Worm (Caenorhabditis elegans) whole organism, L1 larva: ENCODE measurements around the gene F32D8.13.

Experiments
- C16A3.4 ChIP-seq: fragments of 150-350 bp; optimal IDR thresholded peaks from 2 replicates; lab custom pipeline; 2014; ENCODE audit warnings: missing biosample characterization, missing genetic modification characterization
- C34B4.2 ChIP-seq: sonication (generic microtip); optimal IDR thresholded peaks from 2 replicates; lab custom pipeline; 2017; ENCODE audit warnings: mild to moderate bottlenecking, missing genetic modification characterization, missing compliant biosample characterization
- Y116A8C.19 ChIP-seq: sonication (generic microtip); optimal IDR thresholded peaks from 2 replicates; lab custom pipeline; 2016; ENCODE audit warnings: missing compliant biosample characterization, missing genetic modification characterization, borderline replicate concordance
- aha-1 ChIP-seq: fragments of 150-350 bp; optimal IDR thresholded peaks from 2 replicates; lab custom pipeline; 2014; ENCODE audit warnings: missing biosample characterization, missing genetic modification characterization
- alr-1 ChIP-seq: fragments of 200-800 bp; sonication (Bioruptor generic); optimal IDR thresholded peaks from 2 replicates; lab custom pipeline; 2018; ENCODE audit warnings: borderline replicate concordance, mild to moderate bottlenecking, missing genetic modification characterization, missing compliant biosample characterization
- aly-2 ChIP-seq: fragments of 150-350 bp; optimal IDR thresholded peaks from 2 replicates; lab custom pipeline; 2014; ENCODE audit warnings: missing biosample characterization, missing genetic modification characterization
- ama-1 ChIP-seq: fragments of 150-350 bp; optimal IDR thresholded peaks from 2 replicates; lab custom pipeline; 2014
- blmp-1 ChIP-seq: fragments of 150-350 bp; optimal IDR thresholded peaks from 2 replicates; lab custom pipeline; 2014; ENCODE audit warnings: missing biosample characterization, missing genetic modification characterization
- ceh-8 ChIP-seq: fragments of 200-800 bp; sonication (Bioruptor generic); optimal IDR thresholded peaks from 2 replicates; lab custom pipeline; 2018; ENCODE audit warnings: mild to moderate bottlenecking, missing genetic modification characterization, moderate library complexity, missing compliant biosample characterization
- ceh-90 ChIP-seq: sonication (generic microtip); optimal IDR thresholded peaks from 2 replicates; lab custom pipeline; 2016; ENCODE audit warnings: missing genetic modification characterization, missing compliant biosample characterization
- ces-1 ChIP-seq: fragments of 150-350 bp; optimal IDR thresholded peaks from 2 replicates; lab custom pipeline; 2014; ENCODE audit warnings: missing biosample characterization, missing genetic modification reagents, missing genetic modification characterization
- dpl-1 ChIP-seq, 3 experiments: fragments of 150-350 bp in 2 of 3; sonication (generic microtip) in 1 of 3; optimal IDR thresholded peaks; 2 replicates each; lab custom pipeline; 2014 to 2017; ENCODE audit warnings: missing biosample characterization in 3 of 3, missing genetic modification characterization in 3 of 3, missing genetic modification reagents in 3 of 3
- dsc-1 ChIP-seq: sonication (generic microtip); optimal IDR thresholded peaks from 2 replicates; lab custom pipeline; 2016; ENCODE audit warnings: mild to moderate bottlenecking, missing genetic modification characterization, missing compliant biosample characterization
- efl-3 ChIP-seq: fragments of 200-800 bp; sonication (Bioruptor generic); optimal IDR thresholded peaks from 2 replicates; lab custom pipeline; 2018; ENCODE audit warnings: mild to moderate bottlenecking, missing genetic modification characterization, missing compliant biosample characterization
- egl-27 ChIP-seq, 2 experiments: fragments of 150-350 bp in 1 of 2; sonication (generic microtip); optimal IDR thresholded peaks; 3 replicates each; lab custom pipeline; 2017 to 2018; ENCODE audit warnings: missing biosample characterization in 2 of 2, missing genetic modification characterization in 2 of 2, missing genetic modification reagents in 2 of 2
- elt-2 ChIP-seq: sonication (generic microtip); optimal IDR thresholded peaks from 2 replicates; lab custom pipeline; 2016; ENCODE audit warnings: missing genetic modification characterization, mild to moderate bottlenecking, inconsistent platforms, missing compliant biosample characterization, missing genetic modification reagents
- ets-5 ChIP-seq: fragments of 200-800 bp; sonication (Bioruptor generic); IDR thresholded peaks from 2 replicates; pipeline ENCODE4 v1.3.6; 2022; ENCODE audit warnings: missing genetic modification characterization, missing compliant biosample characterization
- grh-1 ChIP-seq: fragments of 200-800 bp; sonication (Bioruptor generic); IDR thresholded peaks from 2 replicates; pipeline ENCODE4 v1.3.6; 2022; ENCODE audit warnings: missing genetic modification reagents, missing genetic modification characterization, missing compliant biosample characterization
- hlh-4 ChIP-seq: sonication (generic microtip); optimal IDR thresholded peaks from 2 replicates; lab custom pipeline; 2016; ENCODE audit warnings: mild to moderate bottlenecking, missing genetic modification characterization, missing compliant biosample characterization
- hpl-2 ChIP-seq: fragments of 150-350 bp; optimal IDR thresholded peaks from 2 replicates; lab custom pipeline; 2014; ENCODE audit warnings: missing biosample characterization, missing genetic modification reagents, missing genetic modification characterization
- jun-1 ChIP-seq: fragments of 150-350 bp; optimal IDR thresholded peaks from 2 replicates; lab custom pipeline; 2014; ENCODE audit warnings: missing biosample characterization, missing genetic modification reagents, missing genetic modification characterization
- lin-13 ChIP-seq: fragments of 150-350 bp; optimal IDR thresholded peaks from 2 replicates; lab custom pipeline; 2014; ENCODE audit warnings: missing biosample characterization, missing genetic modification reagents, missing genetic modification characterization
- lin-14 ChIP-seq: fragments of 200-800 bp; sonication (Bioruptor generic); optimal IDR thresholded peaks from 2 replicates; lab custom pipeline; 2018; ENCODE audit warnings: mild to moderate bottlenecking, missing genetic modification characterization, moderate library complexity, missing compliant biosample characterization
- lin-39 ChIP-seq: fragments of 150-350 bp; optimal IDR thresholded peaks from 2 replicates; lab custom pipeline; 2014; ENCODE audit warnings: missing biosample characterization, missing genetic modification reagents, missing genetic modification characterization
- lsy-2 ChIP-seq, 2 experiments: fragments of 150-350 bp; optimal IDR thresholded peaks; 2 replicates each; lab custom pipeline; 2014; ENCODE audit warnings: missing biosample characterization in 2 of 2, missing genetic modification characterization in 2 of 2
- mdl-1 ChIP-seq, 2 experiments: fragments of 150-350 bp; optimal IDR thresholded peaks; 2 replicates each; lab custom pipeline; 2014 to 2017; ENCODE audit warnings: missing biosample characterization in 2 of 2, missing genetic modification characterization in 2 of 2, inconsistent platforms in 1 of 2
- mef-2 ChIP-seq: fragments of 150-350 bp; optimal IDR thresholded peaks from 2 replicates; lab custom pipeline; 2014; ENCODE audit warnings: missing biosample characterization, missing genetic modification characterization
- mep-1 ChIP-seq: fragments of 150-350 bp; optimal IDR thresholded peaks from 2 replicates; lab custom pipeline; 2014; ENCODE audit warnings: missing biosample characterization, missing genetic modification characterization
- nhr-12 ChIP-seq: sonication (generic microtip); optimal IDR thresholded peaks from 2 replicates; lab custom pipeline; 2017; ENCODE audit warnings: missing biosample characterization, missing genetic modification characterization
- nhr-20 ChIP-seq: sonication (generic microtip); optimal IDR thresholded peaks from 2 replicates; lab custom pipeline; 2016; ENCODE audit warnings: mild to moderate bottlenecking, missing genetic modification characterization, missing compliant biosample characterization
- nhr-28 ChIP-seq: fragments of 150-350 bp; optimal IDR thresholded peaks from 2 replicates; lab custom pipeline; 2014; ENCODE audit warnings: missing biosample characterization, missing genetic modification characterization
- nhr-71 ChIP-seq: sonication (generic microtip); optimal IDR thresholded peaks from 2 replicates; lab custom pipeline; 2016; ENCODE audit warnings: mild to moderate bottlenecking, missing genetic modification characterization, moderate library complexity, missing compliant biosample characterization
- nhr-77 ChIP-seq: fragments of 150-350 bp; optimal IDR thresholded peaks from 2 replicates; lab custom pipeline; 2014; ENCODE audit warnings: missing biosample characterization, missing genetic modification characterization
- nhr-85 ChIP-seq: sonication (generic microtip); peaks from one replicate; lab custom pipeline; 2016; ENCODE audit warnings: missing genetic modification characterization, inconsistent platforms, missing compliant biosample characterization
- nhr-90 ChIP-seq: sonication (generic microtip); optimal IDR thresholded peaks from 2 replicates; lab custom pipeline; 2016; ENCODE audit warnings: mild to moderate bottlenecking, missing genetic modification characterization, missing compliant biosample characterization; ENCODE audit not compliant: poor library complexity
- pag-3 ChIP-seq: sonication (generic microtip); optimal IDR thresholded peaks from 2 replicates; lab custom pipeline; 2017; ENCODE audit warnings: missing genetic modification characterization, mild to moderate bottlenecking, missing compliant biosample characterization, antibody characterized with exemption, borderline replicate concordance; ENCODE audit not compliant: insufficient read depth
- pax-3 ChIP-seq: fragments of 200-800 bp; sonication (Bioruptor generic); optimal IDR thresholded peaks from 2 replicates; lab custom pipeline; 2018; ENCODE audit warnings: mild to moderate bottlenecking, missing genetic modification characterization, moderate library complexity, missing compliant biosample characterization
- pqm-1 ChIP-seq: sonication (generic microtip); optimal IDR thresholded peaks from 3 replicates; lab custom pipeline; 2017; ENCODE audit warnings: missing biosample characterization, missing genetic modification characterization
- rnt-1 ChIP-seq: sonication (generic microtip); optimal IDR thresholded peaks from 2 replicates; lab custom pipeline; 2016; ENCODE audit warnings: mild to moderate bottlenecking, missing genetic modification characterization, moderate library complexity, missing compliant biosample characterization
- snpc-4 ChIP-seq: fragments of 150-350 bp; optimal IDR thresholded peaks from 2 replicates; lab custom pipeline; 2014; ENCODE audit warnings: missing biosample characterization, missing genetic modification characterization
- sox-4 ChIP-seq: sonication (generic microtip); optimal IDR thresholded peaks from 2 replicates; lab custom pipeline; 2016; ENCODE audit warnings: missing genetic modification characterization, missing compliant biosample characterization
- tbx-2 ChIP-seq: sonication (generic microtip); optimal IDR thresholded peaks from 2 replicates; lab custom pipeline; 2016; ENCODE audit warnings: missing genetic modification characterization, missing compliant biosample characterization
- unc-130 ChIP-seq: fragments of 150-350 bp; optimal IDR thresholded peaks from 2 replicates; lab custom pipeline; 2017; ENCODE audit warnings: missing biosample characterization, missing genetic modification characterization, inconsistent platforms
- unc-62 ChIP-seq: fragments of 150-350 bp; optimal IDR thresholded peaks from 2 replicates; lab custom pipeline; 2014; ENCODE audit warnings: missing biosample characterization, missing genetic modification reagents, missing genetic modification characterization
- xbp-1 ChIP-seq: sonication (generic microtip); optimal IDR thresholded peaks from 2 replicates; lab custom pipeline; 2016; ENCODE audit warnings: missing genetic modification characterization, missing compliant biosample characterization
- zag-1 ChIP-seq: fragments of 150-350 bp; optimal IDR thresholded peaks from 2 replicates; lab custom pipeline; 2014; ENCODE audit warnings: missing biosample characterization, missing genetic modification characterization
- ztf-11 ChIP-seq, 2 experiments: sonication (generic microtip); optimal IDR thresholded peaks; 2 replicates each; lab custom pipeline; 2016 to 2017; ENCODE audit warnings: missing genetic modification characterization in 2 of 2, missing biosample characterization in 1 of 2, missing compliant biosample characterization in 1 of 2
- ztf-4 ChIP-seq: fragments of 150-350 bp; optimal IDR thresholded peaks from 2 replicates; lab custom pipeline; 2014; ENCODE audit warnings: missing biosample characterization, missing genetic modification characterization

F32D8.13 gene

ce11 chrV:10915922-10916321 lies 19.6 kb upstream of the F32D8.13 start:
- TF ChIP-seq hlh-4 (tag; lab: Kevin White, UChicago) (no peak), dpl-1 (GFP tag; optimal IDR thresholded peaks at IDR 0.05; lab: Kevin White, UChicago) (no peak), lin-39 (tag; lab: Kevin White, UChicago) (no peak), lin-13 (GFP tag; lab: Kevin White, UChicago) (no peak), hpl-2 (GFP tag; lab: Kevin White, UChicago) (no peak), nhr-28 (tag; lab: Kevin White, UChicago) (no peak), unc-130 (no peak), mdl-1 (tag; optimal IDR thresholded peaks at IDR 0.05; lab: Kevin White, UChicago) (no peak), C16A3.4 (tag; lab: Kevin White, UChicago) (no peak), Y116A8C.19 (tag; lab: Kevin White, UChicago) (no peak), ets-5 (GFP tag; lab: Robert Waterston, UW) (no peak), xbp-1 (tag; lab: Kevin White, UChicago) (no peak), ces-1 (GFP tag; lab: Kevin White, UChicago) (no peak), elt-2 (tag; lab: Kevin White, UChicago) (no peak), ceh-90 (tag; lab: Kevin White, UChicago) (no peak), lsy-2 (tag; optimal IDR thresholded peaks at IDR 0.05; lab: Kevin White, UChicago) (peak in 1 of 2 experiments; percentile 36), grh-1 (GFP tag; lab: Robert Waterston, UW) (no peak), snpc-4 (no peak), nhr-20 (peak; percentile 19), aha-1 (no peak), jun-1 (tag; lab: Kevin White, UChicago) (no peak), ama-1 (lab: Kevin White, UChicago) (no peak), nhr-90 (tag; lab: Kevin White, UChicago) (no peak), rnt-1 (tag; lab: Kevin White, UChicago) (peak; percentile 44), nhr-85 (tag; lab: Kevin White, UChicago) (no peak), pag-3 (tag; lab: Kevin White, UChicago) (no peak), egl-27 (tag; optimal IDR thresholded peaks at IDR 0.05; lab: Kevin White, UChicago) (no peak), ztf-4 (tag; lab: Kevin White, UChicago) (no peak), tbx-2 (tag; lab: Kevin White, UChicago) (no peak), zag-1 (tag; lab: Kevin White, UChicago) (no peak), lin-14 (peak; percentile 54), nhr-71 (tag; lab: Kevin White, UChicago) (peak; percentile 53), pax-3 (tag; lab: Kevin White, UChicago) (no peak), mep-1 (tag; lab: Kevin White, UChicago) (no peak), nhr-77 (tag; lab: Kevin White, UChicago) (no peak), aly-2 (tag; lab: Kevin White, UChicago) (no peak), unc-62 (GFP tag; lab: Kevin White, UChicago) (no peak), alr-1 (tag; lab: Kevin White, UChicago) (no peak), ceh-8 (GFP tag; lab: Kevin White, UChicago) (no peak), C34B4.2 (tag; lab: Kevin White, UChicago) (no peak)

- TF ChIP-seq pax-3 (tag; lab: Kevin White, UChicago) (no peak), C34B4.2 (tag; lab: Kevin White, UChicago) (no peak), ets-5 (GFP tag; lab: Robert Waterston, UW) (no peak), rnt-1 (tag; lab: Kevin White, UChicago) (peak; percentile 49), ztf-11 (tag; optimal IDR thresholded peaks at IDR 0.05; lab: Kevin White, UChicago) (no peak), lin-14 (peak; percentile 44), mep-1 (tag; lab: Kevin White, UChicago) (no peak), nhr-71 (tag; lab: Kevin White, UChicago) (peak; percentile 51), nhr-85 (tag; lab: Kevin White, UChicago) (no peak), lin-39 (tag; lab: Kevin White, UChicago) (peak; percentile 65), hpl-2 (GFP tag; lab: Kevin White, UChicago) (no peak), nhr-12 (tag; lab: Kevin White, UChicago) (no peak), pqm-1 (no peak), efl-3 (GFP tag; lab: Kevin White, UChicago) (no peak), pag-3 (tag; lab: Kevin White, UChicago) (peak; percentile 5), sox-4 (no peak), jun-1 (tag; lab: Kevin White, UChicago) (no peak), snpc-4 (no peak), unc-130 (no peak), ces-1 (GFP tag; lab: Kevin White, UChicago) (no peak), blmp-1 (tag; lab: Kevin White, UChicago) (no peak), lsy-2 (tag; optimal IDR thresholded peaks at IDR 0.05; lab: Kevin White, UChicago) (peak in 1 of 2 experiments; percentile 26), mef-2 (tag; lab: Kevin White, UChicago) (no peak), xbp-1 (tag; lab: Kevin White, UChicago) (no peak), dsc-1 (tag; lab: Kevin White, UChicago) (no peak), nhr-28 (tag; lab: Kevin White, UChicago) (no peak)
- TF ChIP-seq, all 84 proteins: peak for 6
Observed at ce11 chrV:10909959-10910358, 13.6 kb upstream of the F32D8.13 start.
